Worm (Caenorhabditis elegans) whole organism, L4/young adult: ENCODE data around the gene T21B10.3.

Experiments
- W03F9.2 ChIP-seq: fragments of 150-350 bp; optimal IDR thresholded peaks from 2 replicates; lab custom pipeline; 2014; ENCODE audit warnings: missing biosample characterization, missing genetic modification characterization
- him-1 ChIP-seq: sonication (generic microtip); optimal IDR thresholded peaks from 2 replicates; lab custom pipeline; 2016; ENCODE audit warnings: missing genotype, missing genetic modification reagents, missing genetic modification characterization, missing compliant biosample characterization

- no peak for TF ChIP-seq W03F9.2
- no peak for TF ChIP-seq him-1 (tag; lab: Kevin White, UChicago)
Measured at ce11 chrII:8960414-8960813, 26.2 kb downstream of the T21B10.3 start, which contains the start of gene cal-2.
